Fruit fly (Drosophila melanogaster) whole organism, embryonic: ENCODE measurements around the gene sage.

Source experiments
- ATbp ChIP-seq: fragments of 200-800 bp; sonication (Bioruptor generic); optimal IDR thresholded peaks from 2 replicates; lab custom pipeline; 2017; ENCODE audit warnings: missing biosample characterization, mild to moderate bottlenecking, missing genetic modification characterization, missing genetic modification reagents
- Aef1 ChIP-seq: fragments of 200-800 bp; sonication (Bioruptor generic); IDR thresholded peaks from 3 replicates; pipeline ENCODE4 v1.3.6; 2022; ENCODE audit warnings: missing biosample characterization, missing genetic modification characterization
- Atf3 ChIP-seq: fragments of 200-800 bp; sonication (Bioruptor generic); optimal IDR thresholded peaks from 3 replicates; lab custom pipeline; 2016; ENCODE audit warnings: missing biosample characterization, missing genetic modification characterization
- Bgb ChIP-seq: fragments of 200-800 bp; sonication (Bioruptor generic); IDR thresholded peaks from 2 replicates; pipeline ENCODE4 v1.3.6; 2022; ENCODE audit warnings: missing biosample characterization, missing genetic modification characterization; ENCODE audit not compliant: partially characterized antibody
- Blimp-1 ChIP-seq: fragments of 200-800 bp; sonication (Bioruptor generic); optimal IDR thresholded peaks from 3 replicates; lab custom pipeline; 2018; ENCODE audit warnings: missing biosample characterization, missing genetic modification characterization, mild to moderate bottlenecking, moderate library complexity, missing genetic modification reagents
- CG10274 ChIP-seq: fragments of 200-800 bp; sonication (Bioruptor generic); optimal IDR thresholded peaks from 3 replicates; lab custom pipeline; 2017; ENCODE audit warnings: missing biosample characterization, mild to moderate bottlenecking, missing genetic modification characterization
- CG11456 ChIP-seq: fragments of 200-800 bp; sonication (Bioruptor generic); IDR thresholded peaks from 3 replicates; pipeline ENCODE4 v1.3.6; 2022; ENCODE audit warnings: missing biosample characterization, missing genetic modification characterization
- CG11695 ChIP-seq: fragments of 200-800 bp; sonication (Bioruptor generic); IDR thresholded peaks from 3 replicates; pipeline ENCODE4 v1.3.6; 2022; ENCODE audit warnings: missing biosample characterization, missing genetic modification characterization
- CG13424 ChIP-seq: fragments of 200-800 bp; sonication (Bioruptor generic); optimal IDR thresholded peaks from 2 replicates; lab custom pipeline; 2019; ENCODE audit warnings: missing biosample characterization, mild to moderate bottlenecking, missing genetic modification characterization, moderate library complexity
- CG14014 ChIP-seq: fragments of 200-800 bp; sonication (Bioruptor generic); IDR thresholded peaks from 2 replicates; pipeline ENCODE4 v1.3.6; 2022; ENCODE audit warnings: missing biosample characterization, missing genetic modification characterization
- CG17912 ChIP-seq: fragments of 200-800 bp; sonication (Bioruptor generic); optimal IDR thresholded peaks from 2 replicates; lab custom pipeline; 2018; ENCODE audit warnings: missing biosample characterization, mild to moderate bottlenecking, missing genetic modification characterization
- CG1792 ChIP-seq: fragments of 200-800 bp; sonication (Bioruptor generic); optimal IDR thresholded peaks from 2 replicates; lab custom pipeline; 2016; ENCODE audit warnings: missing biosample characterization, missing genetic modification characterization
- CG18476 ChIP-seq: fragments of 200-800 bp; sonication (Bioruptor generic); optimal IDR thresholded peaks from 2 replicates; lab custom pipeline; 2016; ENCODE audit warnings: missing biosample characterization, mild to moderate bottlenecking, missing genetic modification characterization
- CG34224 ChIP-seq: fragments of 200-800 bp; sonication (Bioruptor generic); IDR thresholded peaks from 3 replicates; pipeline ENCODE4 v1.3.6; 2022; ENCODE audit warnings: missing biosample characterization, missing genetic modification characterization; ENCODE audit not compliant: partially characterized antibody
- CG3838 ChIP-seq: fragments of 200-800 bp; sonication (Bioruptor generic); optimal IDR thresholded peaks from 3 replicates; lab custom pipeline; 2016; ENCODE audit warnings: missing biosample characterization, missing genetic modification characterization
- CG4424 ChIP-seq: fragments of 200-800 bp; sonication (Bioruptor generic); optimal IDR thresholded peaks from 3 replicates; lab custom pipeline; 2016; ENCODE audit warnings: missing biosample characterization, missing genetic modification characterization
- CG7271 ChIP-seq: fragments of 200-800 bp; sonication (Bioruptor generic); optimal IDR thresholded peaks from 2 replicates; lab custom pipeline; 2018; ENCODE audit warnings: missing biosample characterization, mild to moderate bottlenecking, missing genetic modification characterization, moderate library complexity
- CG8478 ChIP-seq: fragments of >200 bp; optimal IDR thresholded peaks from 2 replicates; lab custom pipeline; 2018
- CHES-1-like ChIP-seq: fragments of 200-800 bp; sonication (Bioruptor generic); optimal IDR thresholded peaks from 2 replicates; lab custom pipeline; 2016; ENCODE audit warnings: missing biosample characterization, missing genetic modification characterization
- D19A ChIP-seq: fragments of 200-800 bp; optimal IDR thresholded peaks from 3 replicates; lab custom pipeline; 2019; ENCODE audit warnings: missing biosample characterization, mild to moderate bottlenecking, missing genetic modification characterization, moderate library complexity
- D19B ChIP-seq: fragments of 200-800 bp; sonication (Bioruptor generic); optimal IDR thresholded peaks from 2 replicates; lab custom pipeline; 2017; ENCODE audit warnings: missing biosample characterization, mild to moderate bottlenecking, missing genetic modification characterization
- Dfd ChIP-seq, 2 experiments: fragments of >200 bp; optimal IDR thresholded peaks; 2 replicates each; lab custom pipeline; 2017; ENCODE audit warnings: missing biosample characterization in 2 of 2, missing genetic modification characterization in 2 of 2
- Fer1 ChIP-seq: fragments of 200-800 bp; sonication (Bioruptor generic); optimal IDR thresholded peaks from 2 replicates; lab custom pipeline; 2017; ENCODE audit warnings: missing biosample characterization, mild to moderate bottlenecking, missing genetic modification characterization
- MBD-R2 ChIP-seq: fragments of 200-800 bp; sonication (Bioruptor generic); IDR thresholded peaks from 2 replicates; pipeline ENCODE4 v1.3.6; 2022; ENCODE audit warnings: missing biosample characterization, missing genetic modification characterization
- MESR4 ChIP-seq: fragments of 200-800 bp; sonication (Bioruptor generic); optimal IDR thresholded peaks from 2 replicates; lab custom pipeline; 2018; ENCODE audit warnings: missing biosample characterization, mild to moderate bottlenecking, missing genetic modification characterization, moderate library complexity
- Neu2 ChIP-seq: fragments of 200-800 bp; sonication (Bioruptor generic); optimal IDR thresholded peaks from 3 replicates; lab custom pipeline; 2016; ENCODE audit warnings: missing biosample characterization, missing genetic modification characterization, borderline replicate concordance
- Six4 ChIP-seq: fragments of 200-800 bp; sonication (Bioruptor generic); optimal IDR thresholded peaks from 2 replicates; lab custom pipeline; 2016; ENCODE audit warnings: missing biosample characterization, missing genetic modification characterization
- Sox100B ChIP-seq: fragments of 200-800 bp; sonication (Bioruptor generic); optimal IDR thresholded peaks from 3 replicates; lab custom pipeline; 2018; ENCODE audit warnings: missing biosample characterization, mild to moderate bottlenecking, missing genetic modification characterization
- Xbp1 ChIP-seq: fragments of 200-800 bp; sonication (Bioruptor generic); optimal IDR thresholded peaks from 3 replicates; lab custom pipeline; 2016; ENCODE audit warnings: missing biosample characterization, mild to moderate bottlenecking, missing genetic modification characterization
- aop ChIP-seq: fragments of 200-800 bp; sonication (Bioruptor generic); IDR thresholded peaks from 2 replicates; pipeline ENCODE4 v1.3.6; 2022; ENCODE audit warnings: missing biosample characterization, missing genetic modification characterization
- ase ChIP-seq: fragments of 200-800 bp; sonication (Bioruptor generic); IDR thresholded peaks from 3 replicates; pipeline ENCODE4 v1.3.6; 2022; ENCODE audit warnings: missing biosample characterization, missing genetic modification characterization
- bigmax ChIP-seq: fragments of 200-800 bp; sonication (Bioruptor generic); optimal IDR thresholded peaks from 2 replicates; lab custom pipeline; 2018; ENCODE audit warnings: missing biosample characterization, mild to moderate bottlenecking, missing genetic modification characterization
- crp ChIP-seq, 2 experiments: fragments of 200-800 bp; sonication (Bioruptor generic); optimal IDR thresholded peaks; 2 replicates in 1 of 2; 3 replicates in 1 of 2; lab custom pipeline; 2017; ENCODE audit warnings: missing biosample characterization in 2 of 2, missing genetic modification characterization in 2 of 2, mild to moderate bottlenecking in 1 of 2, moderate library complexity in 1 of 2
- cwo ChIP-seq: fragments of 200-800 bp; sonication (Bioruptor generic); optimal IDR thresholded peaks from 3 replicates; lab custom pipeline; 2017; ENCODE audit warnings: missing biosample characterization, missing genetic modification characterization, mild to moderate bottlenecking, moderate library complexity, missing genetic modification reagents
- dati ChIP-seq: fragments of 200-800 bp; sonication (Bioruptor generic); IDR thresholded peaks from 2 replicates; pipeline ENCODE4 v1.3.6; 2022; ENCODE audit warnings: missing biosample characterization, missing genetic modification characterization
- emc ChIP-seq: fragments of 200-800 bp; sonication (Bioruptor generic); optimal IDR thresholded peaks from 2 replicates; lab custom pipeline; 2016; ENCODE audit warnings: missing biosample characterization, missing genetic modification characterization
- ftz-f1 ChIP-seq: fragments of 200-800 bp; sonication (Bioruptor generic); optimal IDR thresholded peaks from 2 replicates; lab custom pipeline; 2016; ENCODE audit warnings: missing biosample characterization, missing genetic modification characterization
- fu2 ChIP-seq: fragments of 200-800 bp; sonication (Bioruptor generic); optimal IDR thresholded peaks from 2 replicates; lab custom pipeline; 2016; ENCODE audit warnings: missing biosample characterization, missing genetic modification characterization
- gce ChIP-seq: fragments of 200-800 bp; sonication (Bioruptor generic); IDR thresholded peaks from 3 replicates; pipeline ENCODE4 v1.3.6; 2022; ENCODE audit warnings: missing biosample characterization, missing genetic modification characterization
- gcm2 ChIP-seq: fragments of 200-800 bp; sonication (Bioruptor generic); optimal IDR thresholded peaks from 2 replicates; lab custom pipeline; 2016; ENCODE audit warnings: missing biosample characterization, missing genetic modification characterization
- gt ChIP-seq: fragments of 200-800 bp; sonication (Bioruptor generic); IDR thresholded peaks from 2 replicates; pipeline ENCODE4 v1.3.6; 2022; ENCODE audit warnings: missing biosample characterization, missing genetic modification characterization
- jing ChIP-seq: fragments of 200-800 bp; sonication (Bioruptor generic); optimal IDR thresholded peaks from 2 replicates; lab custom pipeline; 2018; ENCODE audit warnings: missing biosample characterization, mild to moderate bottlenecking, missing genetic modification characterization
- kah ChIP-seq: fragments of 200-800 bp; sonication (Bioruptor generic); optimal IDR thresholded peaks from 2 replicates; lab custom pipeline; 2018; ENCODE audit warnings: missing biosample characterization, mild to moderate bottlenecking, missing genetic modification characterization
- ken ChIP-seq: fragments of 200-800 bp; sonication (Bioruptor generic); IDR thresholded peaks from 3 replicates; pipeline ENCODE4 v1.3.6; 2022; ENCODE audit warnings: missing biosample characterization, missing genetic modification characterization
- nerfin-2 ChIP-seq: fragments of 200-800 bp; sonication (Bioruptor generic); IDR thresholded peaks from 2 replicates; pipeline ENCODE4 v1.3.6; 2022; ENCODE audit warnings: missing biosample characterization, missing genetic modification characterization; ENCODE audit not compliant: partially characterized antibody
- sr ChIP-seq: fragments of 200-800 bp; sonication (Bioruptor generic); IDR thresholded peaks from 3 replicates; pipeline ENCODE4 v1.3.6; 2022; ENCODE audit warnings: missing biosample characterization, missing genetic modification characterization
- ssp ChIP-seq: fragments of 200-800 bp; sonication (Bioruptor generic); IDR thresholded peaks from 2 replicates; pipeline ENCODE4 v1.3.6; 2022; ENCODE audit warnings: missing biosample characterization, missing genetic modification characterization
- tna ChIP-seq: fragments of 200-800 bp; sonication (Bioruptor generic); IDR thresholded peaks from 2 replicates; pipeline ENCODE4 v1.3.6; 2022; ENCODE audit warnings: missing biosample characterization, missing genetic modification characterization; ENCODE audit not compliant: partially characterized antibody
- zen ChIP-seq: fragments of 200-800 bp; sonication (Bioruptor generic); optimal IDR thresholded peaks from 3 replicates; lab custom pipeline; 2018; ENCODE audit warnings: missing biosample characterization, mild to moderate bottlenecking, missing genetic modification characterization, moderate library complexity

The sage gene

DNA sequence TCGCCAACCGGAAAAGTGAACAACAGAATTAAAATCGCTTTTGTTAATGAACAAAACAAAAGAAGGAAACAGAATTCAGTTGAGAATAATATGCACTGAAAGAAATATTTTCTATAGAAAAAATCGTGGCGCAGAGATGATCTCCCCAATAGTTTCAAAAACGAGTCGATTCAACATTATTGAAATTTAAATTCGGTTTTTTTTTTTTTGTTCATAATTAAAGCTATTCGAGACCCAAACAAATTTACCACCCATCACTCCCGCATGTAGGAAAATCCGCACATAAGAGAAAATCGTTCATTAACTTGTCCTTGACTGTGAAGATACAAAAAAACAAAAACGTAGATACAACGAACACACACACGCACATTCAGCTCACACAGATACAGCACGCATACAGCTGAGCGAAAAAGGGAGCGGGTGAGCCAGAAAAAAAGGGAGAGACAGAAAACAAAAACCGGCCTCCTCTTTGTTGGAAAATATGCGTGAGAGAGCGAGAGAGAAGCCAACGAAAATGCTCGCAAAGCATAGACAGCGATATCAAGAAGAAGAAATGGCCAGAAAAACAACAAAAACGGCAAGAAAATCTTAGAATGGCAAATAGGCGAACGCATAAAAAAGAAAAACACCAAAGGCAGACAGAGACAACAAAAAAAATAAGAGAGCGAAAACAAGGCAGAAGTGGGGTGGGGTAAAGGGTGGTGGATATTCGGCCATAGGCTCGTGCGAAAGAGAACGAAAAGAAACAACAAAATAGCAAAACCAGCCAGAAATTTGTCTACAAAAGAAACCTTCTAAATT, 43.7 kb downstream of the sage start:
- TF ChIP-seq CG17912 (no peak), ftz-f1 (peak; percentile 63), bigmax (GFP tag; lab: Kevin White, UChicago) (peak; percentile 24), jing (GFP tag; lab: Kevin White, UChicago) (no peak), Fer1 (GFP tag; lab: Kevin White, UChicago) (peak; percentile 12), Six4 (GFP tag; lab: Kevin White, UChicago) (no peak), fu2 (GFP tag; lab: Kevin White, UChicago) (peak; percentile 14), CG14014 (GFP tag; lab: Robert Waterston, UW) (peak; percentile 66), crp (GFP tag; optimal IDR thresholded peaks at IDR 0.05; lab: Kevin White, UChicago) (no peak), D19A (tag; lab: Kevin White, UChicago) (peak; percentile 63), ATbp (GFP tag; lab: Kevin White, UChicago) (no peak), ase (GFP tag; lab: Robert Waterston, UW) (0 out of 3 replicates have a peak, but pooled peaks have one; percentile 43), Blimp-1 (GFP tag; lab: Kevin White, UChicago) (peak; percentile 20), CG34224 (GFP tag; lab: Robert Waterston, UW) (peak; percentile 64), sr (GFP tag; lab: Robert Waterston, UW) (no peak), CG18476 (GFP tag; lab: Kevin White, UChicago) (peak; percentile 16), Atf3 (GFP tag; lab: Kevin White, UChicago) (no peak), CHES-1-like (GFP tag; lab: Kevin White, UChicago) (peak; percentile 30), zen (no peak), Sox100B (GFP tag; lab: Kevin White, UChicago) (peak; percentile 4), CG11695 (GFP tag; lab: Robert Waterston, UW) (peak; percentile 58; the same call in 2 of the 3 replicates), aop (GFP tag; lab: Robert Waterston, UW) (no peak), ssp (GFP tag; lab: Robert Waterston, UW) (no peak), Bgb (peak; percentile 17; the same call in 1 of the 2 replicates), gt (GFP tag; lab: Robert Waterston, UW) (no peak), CG1792 (GFP tag; lab: Kevin White, UChicago) (no peak), Aef1 (peak; percentile 31; the same call in 1 of the 3 replicates), CG8478 (no peak), CG4424 (peak; percentile 41), CG3838 (GFP tag; lab: Kevin White, UChicago) (no peak), MESR4 (GFP tag; lab: Kevin White, UChicago) (no peak), D19B (peak; percentile 49), cwo (peak; percentile 47), gce (no peak), dati (no peak), CG7271 (tag; lab: Kevin White, UChicago) (no peak), Neu2 (no peak), CG11456 (GFP tag; lab: Robert Waterston, UW) (no peak; the same call in 2 of the 3 replicates), nerfin-2 (no peak), tna (GFP tag; lab: Robert Waterston, UW) (no peak), MBD-R2 (GFP tag; lab: Robert Waterston, UW) (no peak; the same call in 1 of the 2 replicates), CG13424 (tag; lab: Kevin White, UChicago) (no peak), ken (GFP tag; lab: Robert Waterston, UW) (no peak), emc (GFP tag; lab: Kevin White, UChicago) (no peak), gcm2 (GFP tag; lab: Kevin White, UChicago) (no peak), kah (GFP tag; lab: Kevin White, UChicago) (no peak), CG10274 (GFP tag; lab: Kevin White, UChicago) (no peak), Dfd (GFP tag; optimal IDR thresholded peaks at IDR 0.05; lab: Kevin White, UChicago) (no peak), Xbp1 (GFP tag; lab: Kevin White, UChicago) (peak; percentile 41)
